Worm (Caenorhabditis elegans) whole organism, late embryonic: ENCODE measurements around the gene ecps-1.

Experiments used
- C08G9.2 ChIP-seq: sonication (generic microtip); optimal IDR thresholded peaks from 2 replicates; lab custom pipeline; 2016; ENCODE audit warnings: mild to moderate bottlenecking, missing genetic modification characterization, moderate library complexity, missing compliant biosample characterization
- C38D4.7 ChIP-seq: fragments of 200-800 bp; sonication (Bioruptor generic); optimal IDR thresholded peaks from 2 replicates; lab custom pipeline; 2018; ENCODE audit warnings: mild to moderate bottlenecking, missing genetic modification characterization, moderate library complexity, missing compliant biosample characterization
- Y22D7AL.16 ChIP-seq: sonication (generic microtip); optimal IDR thresholded peaks from 2 replicates; lab custom pipeline; 2016; ENCODE audit warnings: missing genetic modification characterization, missing compliant biosample characterization
- ahr-1 ChIP-seq: sonication (generic microtip); optimal IDR thresholded peaks from 2 replicates; lab custom pipeline; 2016; ENCODE audit warnings: missing genetic modification characterization, missing compliant biosample characterization
- ceh-18 ChIP-seq: sonication (generic microtip); optimal IDR thresholded peaks from 2 replicates; lab custom pipeline; 2016; ENCODE audit warnings: missing genetic modification characterization, missing compliant biosample characterization
- ceh-19 ChIP-seq: fragments of 200-800 bp; sonication (Bioruptor generic); optimal IDR thresholded peaks from 2 replicates; lab custom pipeline; 2018; ENCODE audit warnings: mild to moderate bottlenecking, missing genetic modification characterization, missing compliant biosample characterization
- ceh-24 ChIP-seq: sonication (generic microtip); optimal IDR thresholded peaks from 2 replicates; lab custom pipeline; 2016; ENCODE audit warnings: mild to moderate bottlenecking, missing genetic modification characterization, missing compliant biosample characterization
- ceh-31 ChIP-seq: sonication (generic microtip); optimal IDR thresholded peaks from 2 replicates; lab custom pipeline; 2016; ENCODE audit warnings: missing genetic modification characterization, missing compliant biosample characterization
- ceh-48 ChIP-seq: sonication (generic microtip); optimal IDR thresholded peaks from 2 replicates; lab custom pipeline; 2016; ENCODE audit warnings: missing genetic modification characterization, inconsistent platforms, missing compliant biosample characterization
- ceh-6 ChIP-seq: fragments of 200-800 bp; sonication (Bioruptor generic); optimal IDR thresholded peaks from 2 replicates; lab custom pipeline; 2018; ENCODE audit warnings: mild to moderate bottlenecking, missing genetic modification characterization, missing compliant biosample characterization
- dve-1 ChIP-seq: sonication (generic microtip); optimal IDR thresholded peaks from 2 replicates; lab custom pipeline; 2017; ENCODE audit warnings: antibody characterized with exemption, mild to moderate bottlenecking, missing genetic modification characterization, missing compliant biosample characterization
- elt-4 ChIP-seq: sonication (generic microtip); optimal IDR thresholded peaks from 2 replicates; lab custom pipeline; 2016; ENCODE audit warnings: missing genetic modification characterization, missing compliant biosample characterization
- eyg-1 ChIP-seq: sonication (generic microtip); optimal IDR thresholded peaks from 2 replicates; lab custom pipeline; 2016; ENCODE audit warnings: missing genotype, missing genetic modification characterization, missing compliant biosample characterization
- gmeb-2 ChIP-seq: sonication (generic microtip); optimal IDR thresholded peaks from 2 replicates; lab custom pipeline; 2016; ENCODE audit warnings: missing genetic modification characterization, inconsistent platforms, missing compliant biosample characterization
- hlh-13 ChIP-seq: fragments of 200-800 bp; sonication (Bioruptor generic); optimal IDR thresholded peaks from 2 replicates; lab custom pipeline; 2018; ENCODE audit warnings: mild to moderate bottlenecking, missing genetic modification characterization, missing compliant biosample characterization
- hlh-15 ChIP-seq: sonication (generic microtip); optimal IDR thresholded peaks from 2 replicates; lab custom pipeline; 2016; ENCODE audit warnings: missing genetic modification characterization, missing compliant biosample characterization
- hlh-6 ChIP-seq: sonication (generic microtip); optimal IDR thresholded peaks from 2 replicates; lab custom pipeline; 2016; ENCODE audit warnings: missing genotype, missing genetic modification characterization, missing compliant biosample characterization
- nfya-1 ChIP-seq: sonication (generic microtip); optimal IDR thresholded peaks from 2 replicates; lab custom pipeline; 2017; ENCODE audit warnings: missing genetic modification characterization, mild to moderate bottlenecking, missing compliant biosample characterization, antibody characterized with exemption, moderate library complexity
- npax-4 ChIP-seq: sonication (generic microtip); optimal IDR thresholded peaks from 2 replicates; lab custom pipeline; 2016; ENCODE audit warnings: missing genetic modification characterization, missing compliant biosample characterization
- odd-2 ChIP-seq: sonication (generic microtip); optimal IDR thresholded peaks from 2 replicates; lab custom pipeline; 2017; ENCODE audit warnings: antibody characterized with exemption, mild to moderate bottlenecking, missing genetic modification characterization, missing compliant biosample characterization
- pag-3 ChIP-seq: sonication (generic microtip); optimal IDR thresholded peaks from 2 replicates; lab custom pipeline; 2016; ENCODE audit warnings: missing compliant biosample characterization, missing genetic modification characterization, borderline replicate concordance
- pha-2 ChIP-seq: sonication (generic microtip); optimal IDR thresholded peaks from 2 replicates; lab custom pipeline; 2017; ENCODE audit warnings: mild to moderate bottlenecking, missing genetic modification characterization, missing compliant biosample characterization
- pha-4 ChIP-seq: fragments of 150-350 bp; optimal IDR thresholded peaks from 2 replicates; lab custom pipeline; 2018; ENCODE audit warnings: missing biosample characterization, missing genetic modification reagents, missing genetic modification characterization
- pros-1 ChIP-seq: fragments of 150-350 bp; optimal IDR thresholded peaks from 2 replicates; lab custom pipeline; 2014; ENCODE audit warnings: missing biosample characterization, missing genetic modification reagents, missing genetic modification characterization
- ref-2 ChIP-seq: sonication (generic microtip); optimal IDR thresholded peaks from 2 replicates; lab custom pipeline; 2016; ENCODE audit warnings: missing genetic modification characterization, missing compliant biosample characterization
- rnt-1 ChIP-seq: sonication (generic microtip); optimal IDR thresholded peaks from 2 replicates; lab custom pipeline; 2016; ENCODE audit warnings: missing genetic modification characterization, missing compliant biosample characterization
- sdc-2 ChIP-seq: sonication (generic microtip); optimal IDR thresholded peaks from 2 replicates; lab custom pipeline; 2016; ENCODE audit warnings: missing genotype, missing genetic modification characterization, missing compliant biosample characterization
- sox-2 ChIP-seq: fragments of 200-800 bp; sonication (Bioruptor generic); IDR thresholded peaks from 2 replicates; pipeline ENCODE4 v1.3.6; 2022; ENCODE audit warnings: missing genetic modification reagents, missing genetic modification characterization, missing compliant biosample characterization
- tbx-7 ChIP-seq: sonication (generic microtip); optimal IDR thresholded peaks from 2 replicates; lab custom pipeline; 2016; ENCODE audit warnings: missing genotype, missing genetic modification characterization, missing compliant biosample characterization
- unc-3 ChIP-seq, 2 experiments: fragments of 200-800 bp in 1 of 2; sonication (Bioruptor generic) in 1 of 2; sonication (generic microtip) in 1 of 2; conservative IDR thresholded peaks in 1 of 2; optimal IDR thresholded peaks in 1 of 2; 2 replicates each; pipeline versions ENCODE4 v1.3.6 to Lab custom; 2016 to 2022; ENCODE audit warnings: missing compliant biosample characterization in 2 of 2, missing genetic modification characterization in 2 of 2, missing genetic modification reagents in 1 of 2
- unc-42 ChIP-seq: sonication (generic microtip); optimal IDR thresholded peaks from 2 replicates; lab custom pipeline; 2016; ENCODE audit warnings: missing genotype, missing genetic modification characterization, missing compliant biosample characterization
- unc-55 ChIP-seq: sonication (generic microtip); optimal IDR thresholded peaks from 2 replicates; lab custom pipeline; 2017; ENCODE audit warnings: missing biosample characterization, missing genetic modification reagents, missing genetic modification characterization
- unc-86 ChIP-seq: sonication (generic microtip); optimal IDR thresholded peaks from 2 replicates; lab custom pipeline; 2016; ENCODE audit warnings: missing genetic modification characterization, missing compliant biosample characterization

The ecps-1 gene

DNA sequence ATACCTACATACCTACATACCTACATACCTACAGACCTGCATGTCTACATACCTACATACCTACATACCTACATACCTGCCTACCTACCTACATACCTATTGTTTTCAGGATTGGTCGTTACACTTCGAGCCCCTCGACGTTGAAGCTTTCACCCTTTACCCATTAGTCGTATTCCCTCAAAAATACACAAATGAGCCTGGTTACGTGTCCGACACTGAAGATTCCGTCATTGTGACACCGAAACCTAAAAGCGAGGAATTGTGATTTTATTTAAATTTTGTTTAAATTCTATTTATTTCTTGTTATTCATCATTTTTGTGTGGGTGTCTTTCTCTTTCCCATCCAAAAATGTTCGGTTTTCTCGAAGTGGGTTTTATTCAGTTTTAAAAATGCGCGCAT lies 18.8 kb upstream of the ecps-1 start, which contains the start of gene D2045.7:
D2045.7 (plus strand) TSS at position 301 of the 400 bp plus-strand sequence.
- no peak for TF ChIP-seq sdc-2 (tag; lab: Kevin White, UChicago)
- no peak for TF ChIP-seq gmeb-2
- no peak for TF ChIP-seq ahr-1
- TF ChIP-seq rnt-1: no peak
- no peak for TF ChIP-seq C08G9.2
- TF ChIP-seq eyg-1 (tag; lab: Kevin White, UChicago): no peak
- TF ChIP-seq C38D4.7: no peak
- no peak for TF ChIP-seq hlh-6 (tag; lab: Kevin White, UChicago)
- no peak for TF ChIP-seq elt-4 (tag; lab: Kevin White, UChicago)
- no peak for TF ChIP-seq unc-55 (GFP tag; lab: Kevin White, UChicago)
- no peak for TF ChIP-seq ceh-6 (GFP tag; lab: Kevin White, UChicago)

DNA sequence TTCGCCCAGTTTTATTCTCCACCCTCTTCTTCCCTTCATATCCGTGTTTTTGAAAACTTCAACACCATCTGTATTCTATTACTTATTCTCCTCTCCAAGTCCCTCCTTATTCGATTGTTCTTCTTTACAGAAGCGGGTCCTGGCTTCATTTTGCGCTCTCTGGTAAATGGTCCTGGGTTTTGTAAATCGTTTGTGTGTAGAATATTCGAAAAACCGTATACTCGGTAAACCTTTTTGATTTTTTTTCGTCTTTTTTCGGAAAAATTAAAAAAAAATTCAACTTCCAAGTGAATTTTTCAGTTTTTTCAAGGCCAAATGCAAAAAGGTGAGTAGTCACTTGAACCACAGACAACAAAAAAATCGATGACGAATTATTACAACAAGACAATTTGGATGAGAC lies 14.6 kb upstream of the ecps-1 start, which contains the start of gene D2045.9:
D2045.9 (plus strand) TSS at position 301 of the 400 bp plus-strand sequence.
- TF ChIP-seq odd-2 (tag; lab: Kevin White, UChicago) (no peak), ceh-18 (no peak), pag-3 (no peak), hlh-13 (GFP tag; lab: Kevin White, UChicago) (no peak), unc-3 (GFP tag; conservative IDR thresholded peaks at IDR 0.05; lab: Robert Waterston, UW) (no peak), unc-3 (tag; optimal IDR thresholded peaks at IDR 0.05; lab: Kevin White, UChicago) (no peak), unc-42 (tag; lab: Kevin White, UChicago) (no peak), ceh-48 (tag; lab: Kevin White, UChicago) (no peak), pros-1 (tag; lab: Kevin White, UChicago) (no peak)
- TF ChIP-seq, all 69 proteins: peak for 0

ce11 chrIII:10470927-10471326 lies 10.6 kb upstream of the ecps-1 start, which contains the start of gene cul-1:
cul-1 (plus strand) TSS chrIII:10471237.
- no peak for TF ChIP-seq unc-86

DNA sequence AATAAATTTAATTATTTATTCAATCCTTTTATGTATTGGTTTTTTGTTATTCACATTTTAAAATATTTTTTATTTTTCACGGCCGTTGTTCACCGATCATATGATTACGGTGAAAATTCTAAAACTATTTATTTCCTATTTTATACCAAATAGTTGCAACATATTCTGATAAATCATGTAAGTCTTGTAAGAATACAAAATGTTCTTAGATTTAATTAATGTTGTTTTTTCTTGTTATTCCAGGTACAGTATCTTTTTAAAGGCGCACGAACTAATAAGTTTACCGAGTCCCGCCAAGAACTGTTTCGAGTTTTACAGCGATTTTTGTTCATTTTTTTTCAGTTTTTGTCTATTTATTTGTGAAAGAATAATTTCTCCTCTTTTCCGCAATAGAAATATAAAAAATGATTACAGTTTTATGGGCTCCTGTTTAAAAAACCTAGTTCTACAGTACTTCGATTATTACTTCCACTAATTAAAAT lies 9.3 kb upstream of the ecps-1 start, which contains the start of gene D2045.5:
D2045.5 (minus strand) TSS at position 51 of the 482 bp plus-strand sequence.
- TF ChIP-seq npax-4: no peak
- no peak for TF ChIP-seq elt-4 (tag; lab: Kevin White, UChicago)
- no peak for TF ChIP-seq tbx-7 (tag; lab: Kevin White, UChicago)
- no peak for TF ChIP-seq hlh-15
- TF ChIP-seq pha-2 (tag; lab: Kevin White, UChicago): no peak
- no peak for TF ChIP-seq ceh-24 (tag; lab: Kevin White, UChicago)
- TF ChIP-seq Y22D7AL.16 (tag; lab: Kevin White, UChicago): no peak

ce11 chrIII:10464455-10464854 lies 4.1 kb upstream of the ecps-1 start:
- TF ChIP-seq ceh-31 (tag; lab: Kevin White, UChicago) (no peak), ceh-19 (GFP tag; lab: Kevin White, UChicago) (no peak), pha-4 (tag; lab: Kevin White, UChicago) (no peak), ahr-1 (no peak), unc-3 (GFP tag; conservative IDR thresholded peaks at IDR 0.05; lab: Robert Waterston, UW) (no peak), unc-3 (tag; optimal IDR thresholded peaks at IDR 0.05; lab: Kevin White, UChicago) (no peak), ref-2 (no peak)
- TF ChIP-seq, all 69 proteins: peak for 0

DNA sequence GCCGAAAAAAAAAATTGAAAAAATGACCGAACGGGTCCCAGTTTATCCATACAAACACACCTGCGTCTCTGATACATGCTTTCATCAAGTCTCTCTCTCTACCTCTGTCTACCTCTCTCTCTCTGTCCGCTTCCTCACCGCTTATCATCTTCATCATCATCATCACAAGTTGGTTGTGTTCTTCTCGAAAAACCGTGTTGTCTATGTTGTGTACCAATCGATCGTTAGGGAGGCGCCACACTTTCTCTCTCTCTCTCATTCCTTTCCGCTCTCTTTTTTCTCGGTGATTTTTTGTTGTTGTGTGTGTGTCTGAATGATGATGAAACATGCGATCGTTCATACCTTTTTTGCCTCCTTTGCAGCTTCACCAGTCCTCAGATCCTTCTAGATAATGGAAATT lies 3.3 kb upstream of the ecps-1 start:
- no peak for TF ChIP-seq sox-2 (GFP tag; lab: Robert Waterston, UW)
- TF ChIP-seq nfya-1 (tag; lab: Kevin White, UChicago): peak; percentile 31
- TF ChIP-seq Y22D7AL.16 (tag; lab: Kevin White, UChicago): no peak
- TF ChIP-seq ceh-18: peak; percentile 8
- TF ChIP-seq dve-1 (tag; lab: Kevin White, UChicago): no peak
- TF ChIP-seq npax-4: no peak
